Worm (Caenorhabditis elegans) whole organism, young adult: Measurements from ENCODE around the gene puf-6.

Experiments
- B0019.2 ChIP-seq: fragments of 200-800 bp; sonication (Bioruptor generic); conservative IDR thresholded peaks from 2 replicates; pipeline ENCODE4 v1.3.6; 2022; ENCODE audit warnings: missing genetic modification reagents, missing genetic modification characterization, missing compliant biosample characterization
- C17E4.6 ChIP-seq: fragments of 200-800 bp; sonication (Bioruptor generic); IDR thresholded peaks from 2 replicates; pipeline ENCODE4 v1.3.6; 2022; ENCODE audit warnings: missing genetic modification reagents, missing genetic modification characterization, missing compliant biosample characterization
- F10E7.11 ChIP-seq: sonication (generic microtip); optimal IDR thresholded peaks from 2 replicates; lab custom pipeline; 2017; ENCODE audit warnings: mild to moderate bottlenecking, missing genetic modification characterization, moderate library complexity, missing compliant biosample characterization
- F52B5.7 ChIP-seq: sonication (generic microtip); optimal IDR thresholded peaks from 2 replicates; lab custom pipeline; 2016; ENCODE audit warnings: mild to moderate bottlenecking, missing genetic modification characterization, missing compliant biosample characterization
- F55B11.4 ChIP-seq: sonication (generic microtip); optimal IDR thresholded peaks from 2 replicates; lab custom pipeline; 2016; ENCODE audit warnings: missing compliant biosample characterization, missing genetic modification characterization, borderline replicate concordance; ENCODE audit not compliant: insufficient read depth
- K11D2.4 ChIP-seq: fragments of 200-800 bp; sonication (Bioruptor generic); IDR thresholded peaks from 2 replicates; pipeline ENCODE4 v1.3.6; 2022; ENCODE audit warnings: missing genetic modification reagents, missing genetic modification characterization, missing compliant biosample characterization
- T07F8.4 ChIP-seq: sonication (generic microtip); optimal IDR thresholded peaks from 2 replicates; lab custom pipeline; 2016; ENCODE audit warnings: mild to moderate bottlenecking, missing genetic modification characterization, moderate library complexity, missing compliant biosample characterization
- Y95B8A.8 ChIP-seq: fragments of 200-800 bp; sonication (Bioruptor generic); IDR thresholded peaks from 2 replicates; pipeline ENCODE4 v1.3.6; 2022; ENCODE audit warnings: missing genetic modification reagents, missing genetic modification characterization, missing compliant biosample characterization
- ZK185.1 ChIP-seq: sonication (generic microtip); optimal IDR thresholded peaks from 2 replicates; lab custom pipeline; 2016; ENCODE audit warnings: mild to moderate bottlenecking, missing genetic modification characterization, missing compliant biosample characterization; ENCODE audit not compliant: poor library complexity, severe bottlenecking
- atf-7 ChIP-seq: sonication (generic microtip); optimal IDR thresholded peaks from 2 replicates; lab custom pipeline; 2017; ENCODE audit warnings: mild to moderate bottlenecking, missing genetic modification characterization, missing compliant biosample characterization
- bed-1 ChIP-seq: fragments of 200-800 bp; sonication (Bioruptor generic); IDR thresholded peaks from 2 replicates; pipeline ENCODE4 v1.3.6; 2022; ENCODE audit warnings: missing genetic modification reagents, missing genetic modification characterization, missing compliant biosample characterization
- ceh-40 ChIP-seq: fragments of 200-800 bp; sonication (Bioruptor generic); IDR thresholded peaks from 2 replicates; pipeline ENCODE4 v1.3.6; 2022; ENCODE audit warnings: missing genetic modification characterization, missing compliant biosample characterization
- ceh-58 ChIP-seq: fragments of 200-800 bp; sonication (Bioruptor generic); IDR thresholded peaks from 2 replicates; pipeline ENCODE4 v1.3.6; 2022; ENCODE audit warnings: missing genetic modification characterization, missing compliant biosample characterization
- die-1 ChIP-seq: sonication (generic microtip); optimal IDR thresholded peaks from 2 replicates; lab custom pipeline; 2016; ENCODE audit warnings: missing genotype, mild to moderate bottlenecking, missing genetic modification characterization, missing compliant biosample characterization
- egl-18 ChIP-seq: fragments of 200-800 bp; sonication (Bioruptor generic); IDR thresholded peaks from 2 replicates; pipeline ENCODE4 v1.3.6; 2022; ENCODE audit warnings: missing genetic modification reagents, missing genetic modification characterization, missing compliant biosample characterization
- egrh-3 ChIP-seq: fragments of 200-800 bp; sonication (Bioruptor generic); IDR thresholded peaks from 2 replicates; pipeline ENCODE4 v1.3.6; 2022; ENCODE audit warnings: missing genetic modification reagents, missing genetic modification characterization, missing compliant biosample characterization
- ekl-4 ChIP-seq: fragments of 200-800 bp; sonication (Bioruptor generic); IDR thresholded peaks from 2 replicates; pipeline ENCODE4 v1.3.6; 2022; ENCODE audit warnings: missing genetic modification reagents, missing genetic modification characterization, missing compliant biosample characterization
- hmg-1.2 ChIP-seq: fragments of 200-800 bp; sonication (Bioruptor generic); IDR thresholded peaks from 2 replicates; pipeline ENCODE4 v1.3.6; 2022; ENCODE audit warnings: missing genetic modification reagents, missing genetic modification characterization, missing compliant biosample characterization
- hmg-20 ChIP-seq: fragments of 200-800 bp; sonication (Bioruptor generic); IDR thresholded peaks from 2 replicates; pipeline ENCODE4 v1.3.6; 2022; ENCODE audit warnings: missing genetic modification reagents, missing genetic modification characterization, missing compliant biosample characterization
- hrde-1 ChIP-seq: sonication (generic microtip); optimal IDR thresholded peaks from 2 replicates; lab custom pipeline; 2016; ENCODE audit warnings: missing genetic modification characterization, mild to moderate bottlenecking, missing compliant biosample characterization, moderate library complexity, missing genotype, missing genetic modification reagents, borderline replicate concordance
- let-607 ChIP-seq, 2 experiments: fragments of 200-800 bp in 1 of 2; sonication (Bioruptor generic) in 1 of 2; sonication (generic microtip) in 1 of 2; optimal IDR thresholded peaks; 2 replicates each; lab custom pipeline; 2016 to 2018; ENCODE audit warnings: mild to moderate bottlenecking in 2 of 2, missing compliant biosample characterization in 2 of 2, missing genetic modification characterization in 2 of 2, moderate library complexity in 2 of 2, missing genotype in 1 of 2
- lir-1 ChIP-seq: fragments of 200-800 bp; sonication (Bioruptor generic); conservative IDR thresholded peaks from 2 replicates; pipeline ENCODE4 v1.3.6; 2022; ENCODE audit warnings: missing genetic modification reagents, missing genetic modification characterization, missing compliant biosample characterization
- lsl-1 ChIP-seq: fragments of 200-800 bp; sonication (Bioruptor generic); optimal IDR thresholded peaks from 2 replicates; lab custom pipeline; 2018; ENCODE audit warnings: mild to moderate bottlenecking, missing genetic modification characterization, moderate library complexity, missing compliant biosample characterization
- lsy-27 ChIP-seq: sonication (generic microtip); optimal IDR thresholded peaks from 2 replicates; lab custom pipeline; 2017; ENCODE audit warnings: missing genetic modification characterization, mild to moderate bottlenecking, missing compliant biosample characterization, antibody characterized with exemption, missing genotype, borderline replicate concordance; ENCODE audit not compliant: insufficient read depth
- madf-6 ChIP-seq: fragments of 200-800 bp; sonication (Bioruptor generic); IDR thresholded peaks from 2 replicates; pipeline ENCODE4 v1.3.6; 2022; ENCODE audit warnings: missing genetic modification reagents, missing genetic modification characterization, missing compliant biosample characterization
- nhr-80 ChIP-seq: sonication (generic microtip); optimal IDR thresholded peaks from 2 replicates; lab custom pipeline; 2016; ENCODE audit warnings: missing genetic modification characterization, missing compliant biosample characterization
- rec-8 ChIP-seq, 2 experiments: sonication (generic microtip); optimal IDR thresholded peaks; 2 replicates each; lab custom pipeline; 2016; ENCODE audit warnings: mild to moderate bottlenecking in 2 of 2, missing genetic modification characterization in 2 of 2, missing genetic modification reagents in 2 of 2, missing genotype in 2 of 2, missing biosample characterization in 1 of 2, missing compliant biosample characterization in 1 of 2, moderate library complexity in 1 of 2
- repo-1 ChIP-seq: sonication (generic microtip); optimal IDR thresholded peaks from 2 replicates; lab custom pipeline; 2017; ENCODE audit warnings: mild to moderate bottlenecking, missing genetic modification characterization, missing compliant biosample characterization
- sptf-2 ChIP-seq: fragments of 200-800 bp; sonication (Bioruptor generic); optimal IDR thresholded peaks from 2 replicates; lab custom pipeline; 2018; ENCODE audit warnings: mild to moderate bottlenecking, missing genetic modification characterization, missing compliant biosample characterization
- tbx-9 ChIP-seq: sonication (generic microtip); optimal IDR thresholded peaks from 2 replicates; lab custom pipeline; 2016; ENCODE audit warnings: borderline replicate concordance, missing genetic modification characterization, inconsistent platforms, missing compliant biosample characterization
- xnd-1 ChIP-seq: sonication (generic microtip); optimal IDR thresholded peaks from 2 replicates; lab custom pipeline; 2016; ENCODE audit warnings: missing genotype, missing genetic modification reagents, missing genetic modification characterization, missing compliant biosample characterization
- zfh-2 ChIP-seq: fragments of 200-800 bp; sonication (Bioruptor generic); conservative IDR thresholded peaks from 2 replicates; pipeline ENCODE4 v1.3.6; 2022; ENCODE audit warnings: missing genetic modification reagents, missing genetic modification characterization, missing compliant biosample characterization
- ztf-25 ChIP-seq: fragments of 200-800 bp; sonication (Bioruptor generic); IDR thresholded peaks from 2 replicates; pipeline ENCODE4 v1.3.6; 2022; ENCODE audit warnings: missing genetic modification reagents, missing genetic modification characterization, missing compliant biosample characterization
- ztf-28 ChIP-seq: fragments of 200-800 bp; sonication (Bioruptor generic); IDR thresholded peaks from 2 replicates; pipeline ENCODE4 v1.3.6; 2022; ENCODE audit warnings: missing genetic modification reagents, missing genetic modification characterization, missing compliant biosample characterization

The puf-6 gene

ce11 chrII:13065251-13065650, 22.0 kb upstream of the puf-6 start:
- no peak for TF ChIP-seq nhr-80 (tag; lab: Kevin White, UChicago)
- no peak for TF ChIP-seq hmg-1.2 (GFP tag; lab: Robert Waterston, UW)
- TF ChIP-seq tbx-9: no peak
- no peak for TF ChIP-seq lsl-1 (GFP tag; lab: Kevin White, UChicago)
- TF ChIP-seq T07F8.4 (tag; lab: Kevin White, UChicago): no peak
- TF ChIP-seq ztf-28 (GFP tag; lab: Robert Waterston, UW): no peak
- TF ChIP-seq K11D2.4: no peak
- TF ChIP-seq ekl-4 (GFP tag; lab: Robert Waterston, UW): no peak
- no peak for TF ChIP-seq sptf-2 (GFP tag; lab: Kevin White, UChicago)
- TF ChIP-seq, all 124 proteins: peak for 0

DNA sequence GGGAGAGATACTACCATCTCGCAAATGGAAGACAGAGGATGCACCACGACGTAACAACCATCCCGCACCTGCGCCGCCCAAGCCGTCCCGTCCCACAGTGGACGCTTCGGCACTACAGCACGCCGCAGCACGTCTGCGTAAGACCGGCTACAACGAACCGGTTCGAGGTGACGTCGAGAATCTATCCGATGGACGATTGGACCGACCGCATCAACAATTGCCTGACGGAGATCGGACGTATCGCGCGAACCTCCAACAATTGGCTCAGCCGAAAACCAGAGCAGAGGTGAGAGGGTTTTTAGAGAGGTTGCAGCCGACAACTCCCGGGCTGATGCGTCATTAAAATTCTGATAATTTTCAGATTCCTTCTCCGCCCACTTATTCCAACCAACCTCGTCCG, 16.0 kb upstream of the puf-6 start:
- TF ChIP-seq atf-7 (tag; lab: Kevin White, UChicago): no peak
- peak; percentile 81 for TF ChIP-seq zfh-2 (GFP tag; lab: Robert Waterston, UW)
- TF ChIP-seq xnd-1 (tag; lab: Kevin White, UChicago): no peak
- peak; percentile 37 for TF ChIP-seq F52B5.7 (tag; lab: Kevin White, UChicago)
- TF ChIP-seq hmg-20 (GFP tag; lab: Robert Waterston, UW): 0 out of 2 replicates have a peak, but pooled peaks have one; percentile 16
- TF ChIP-seq lsy-27 (tag; lab: Kevin White, UChicago): no peak

DNA sequence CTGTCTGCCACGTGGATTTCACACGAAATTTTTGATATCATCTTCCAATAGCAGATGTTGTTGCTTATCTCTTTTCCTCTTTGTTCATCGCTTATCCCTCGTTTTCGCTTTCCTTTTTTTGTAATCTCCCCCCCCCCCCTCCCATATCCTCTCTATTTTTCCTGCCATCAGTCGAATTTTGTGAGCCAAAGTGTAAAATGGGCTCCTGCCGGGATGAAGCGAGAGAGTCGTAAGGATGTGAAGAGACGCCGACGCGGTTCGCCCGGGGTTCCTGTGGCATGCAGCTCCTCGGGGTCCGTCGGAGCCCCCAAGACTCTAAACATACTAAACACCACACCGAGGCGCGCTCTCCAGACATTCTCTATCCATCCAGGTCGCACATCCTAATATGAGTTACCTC, 13.3 kb upstream of the puf-6 start, which contains the start of gene zyx-1:
Gene zyx-1, plus strand, starts transcription at position 331 of the 400 bp plus-strand sequence.
- TF ChIP-seq egrh-3 (GFP tag; lab: Robert Waterston, UW): peak; percentile 37; the same call in 1 of the 2 replicates
- TF ChIP-seq hrde-1 (tag; lab: Kevin White, UChicago): no peak
- TF ChIP-seq T07F8.4 (tag; lab: Kevin White, UChicago): no peak
- no peak for TF ChIP-seq F10E7.11
- no peak for TF ChIP-seq rec-8 (tag; optimal IDR thresholded peaks at IDR 0.05; lab: Kevin White, UChicago)
- TF ChIP-seq zfh-2 (GFP tag; lab: Robert Waterston, UW): peak; percentile 88

DNA sequence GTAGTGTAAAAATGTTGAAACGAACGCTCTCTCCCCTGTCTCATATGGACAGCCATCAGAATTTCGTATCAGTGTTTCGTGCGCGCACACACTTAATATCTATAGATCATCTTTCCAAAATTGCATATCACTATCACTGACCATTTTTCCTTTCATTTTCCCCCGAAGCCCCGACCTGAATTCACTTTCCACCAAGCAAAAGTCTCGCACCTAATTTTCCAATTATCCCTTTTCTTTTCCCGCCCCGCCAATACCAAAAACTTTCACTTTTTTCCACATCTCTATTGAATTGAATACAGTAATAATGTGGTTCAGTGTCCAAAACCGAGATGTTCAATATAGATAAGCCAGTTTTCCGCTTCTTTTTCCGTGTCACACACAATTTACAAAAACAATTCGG, 10.2 kb upstream of the puf-6 start:
- TF ChIP-seq nhr-80 (tag; lab: Kevin White, UChicago) (no peak), B0019.2 (GFP tag; lab: Robert Waterston, UW) (no peak), C17E4.6 (GFP tag; lab: Robert Waterston, UW) (no peak), sptf-2 (GFP tag; lab: Kevin White, UChicago) (no peak), F10E7.11 (no peak), madf-6 (GFP tag; lab: Robert Waterston, UW) (no peak), Y95B8A.8 (GFP tag; lab: Robert Waterston, UW) (no peak), ztf-25 (GFP tag; lab: Robert Waterston, UW) (no peak), die-1 (tag; lab: Kevin White, UChicago) (no peak), atf-7 (tag; lab: Kevin White, UChicago) (no peak), F55B11.4 (tag; lab: Kevin White, UChicago) (no peak), egrh-3 (GFP tag; lab: Robert Waterston, UW) (no peak), lir-1 (no peak), ZK185.1 (tag; lab: Kevin White, UChicago) (no peak), egl-18 (GFP tag; lab: Robert Waterston, UW) (no peak), bed-1 (no peak), ceh-58 (GFP tag; lab: Robert Waterston, UW) (no peak), let-607 (tag; optimal IDR thresholded peaks at IDR 0.05; lab: Kevin White, UChicago) (no peak), repo-1 (tag; lab: Kevin White, UChicago) (no peak), ceh-40 (GFP tag; lab: Robert Waterston, UW) (no peak)
